Fruit fly (Drosophila melanogaster) whole organism, wandering third instar larva: Measurements from ENCODE around the gene bowl.

ENCODE experiments used
- Abd-B ChIP-seq: fragments of >200 bp; optimal IDR thresholded peaks from 2 replicates; lab custom pipeline; 2017; ENCODE audit warnings: missing biosample characterization, missing genetic modification characterization
- CG32264 ChIP-seq: fragments of 200-800 bp; sonication (Bioruptor generic); optimal IDR thresholded peaks from 2 replicates; lab custom pipeline; 2016; ENCODE audit warnings: missing biosample characterization, missing genetic modification characterization
- CG9705 ChIP-seq: fragments of 200-800 bp; sonication (Bioruptor generic); optimal IDR thresholded peaks from 2 replicates; lab custom pipeline; 2018; ENCODE audit warnings: missing biosample characterization, mild to moderate bottlenecking, missing genetic modification characterization
- CrebA ChIP-seq: fragments of 200-800 bp; sonication (Bioruptor generic); optimal IDR thresholded peaks from 2 replicates; lab custom pipeline; 2016; ENCODE audit warnings: missing biosample characterization, mild to moderate bottlenecking, missing genetic modification characterization, borderline replicate concordance
- Dfd ChIP-seq: fragments of >200 bp; optimal IDR thresholded peaks from 2 replicates; lab custom pipeline; 2017; ENCODE audit warnings: missing biosample characterization, missing genetic modification characterization
- Dif ChIP-seq: fragments of 200-275, 200-300 bp; sonication (Bioruptor generic); optimal IDR thresholded peaks from 2 replicates; lab custom pipeline; 2018; ENCODE audit warnings: missing biosample characterization, missing genetic modification characterization; ENCODE audit not compliant: partially characterized antibody
- GATAd ChIP-seq: sonication (Bioruptor generic); optimal IDR thresholded peaks from 2 replicates; lab custom pipeline; 2016; ENCODE audit warnings: missing biosample characterization, missing genetic modification characterization
- HLH106 ChIP-seq: fragments of 200-800 bp; optimal IDR thresholded peaks from 3 replicates; lab custom pipeline; 2019; ENCODE audit warnings: missing biosample characterization, mild to moderate bottlenecking, missing genetic modification characterization, moderate library complexity
- Hnf4 ChIP-seq: fragments of 200-800 bp; sonication (Bioruptor generic); optimal IDR thresholded peaks from 2 replicates; lab custom pipeline; 2016; ENCODE audit warnings: missing biosample characterization, mild to moderate bottlenecking, missing genetic modification characterization
- Hr78 ChIP-seq: fragments of >200 bp; optimal IDR thresholded peaks from 2 replicates; lab custom pipeline; 2017; ENCODE audit warnings: missing biosample characterization, missing genetic modification characterization
- Hr83 ChIP-seq: fragments of 200-300 bp; sonication (Bioruptor generic); optimal IDR thresholded peaks from 2 replicates; lab custom pipeline; 2016; ENCODE audit warnings: missing biosample characterization, mild to moderate bottlenecking, missing genetic modification characterization, moderate library complexity; ENCODE audit not compliant: poor library complexity, severe bottlenecking
- Jra ChIP-seq: sonication (Bioruptor generic); optimal IDR thresholded peaks from 2 replicates; lab custom pipeline; 2016; ENCODE audit warnings: missing biosample characterization, missing genetic modification characterization
- Mio ChIP-seq: sonication (Bioruptor generic); optimal IDR thresholded peaks from 2 replicates; lab custom pipeline; 2016; ENCODE audit warnings: missing biosample characterization, missing genetic modification characterization
- Myc ChIP-seq: fragments of >200 bp; optimal IDR thresholded peaks from 2 replicates; lab custom pipeline; 2017
- N ChIP-seq: fragments of >200 bp; optimal IDR thresholded peaks from 2 replicates; lab custom pipeline; 2018; ENCODE audit warnings: missing biosample characterization, missing external identifiers, missing genetic modification characterization
- OdsH ChIP-seq: fragments of 200-800 bp; sonication (Bioruptor generic); optimal IDR thresholded peaks from 2 replicates; lab custom pipeline; 2016; ENCODE audit warnings: missing biosample characterization, mild to moderate bottlenecking, missing genetic modification characterization
- Rel ChIP-seq, 2 experiments: fragments of 200-800 bp; sonication (Bioruptor generic) in 1 of 2; optimal IDR thresholded peaks; 2 replicates in 1 of 2; 3 replicates in 1 of 2; lab custom pipeline; 2016 to 2019; ENCODE audit warnings: mild to moderate bottlenecking in 2 of 2, missing biosample characterization in 2 of 2, missing genetic modification characterization in 2 of 2, moderate library complexity in 1 of 2
- Sp1 ChIP-seq: fragments of 200-800 bp; sonication (Bioruptor generic); optimal IDR thresholded peaks from 3 replicates; lab custom pipeline; 2019; ENCODE audit warnings: missing biosample characterization, mild to moderate bottlenecking, missing genetic modification characterization, moderate library complexity
- Vsx2 ChIP-seq: fragments of 200-300, 225-300 bp; sonication (Bioruptor generic); optimal IDR thresholded peaks from 2 replicates; lab custom pipeline; 2018; ENCODE audit warnings: missing biosample characterization, missing genetic modification characterization; ENCODE audit not compliant: partially characterized antibody
- br ChIP-seq: fragments of 200-800 bp; sonication (Bioruptor generic); optimal IDR thresholded peaks from 2 replicates; lab custom pipeline; 2016; ENCODE audit warnings: missing biosample characterization, missing genetic modification characterization
- brk ChIP-seq: fragments of 200-800 bp; sonication (Bioruptor generic); optimal IDR thresholded peaks from 2 replicates; lab custom pipeline; 2016; ENCODE audit warnings: missing biosample characterization, mild to moderate bottlenecking, missing genetic modification characterization
- dl ChIP-seq, 2 experiments: fragments of 175-275, 200-275 bp in 1 of 2; fragments of 200-275 bp in 1 of 2; sonication (Bioruptor generic); optimal IDR thresholded peaks; lab custom pipeline; 2018; ENCODE audit warnings: mild to moderate bottlenecking in 2 of 2, missing biosample characterization in 2 of 2, missing genetic modification characterization in 2 of 2, moderate library complexity in 2 of 2; ENCODE audit not compliant: partially characterized antibody in 2 of 2, insufficient read depth in 1 of 2
- dmrt93B ChIP-seq: fragments of 200-800 bp; sonication (Bioruptor generic); optimal IDR thresholded peaks from 2 replicates; lab custom pipeline; 2018; ENCODE audit warnings: missing biosample characterization, mild to moderate bottlenecking, missing genetic modification characterization
- dsf ChIP-seq: sonication (Bioruptor generic); optimal IDR thresholded peaks from 2 replicates; lab custom pipeline; 2016; ENCODE audit warnings: missing biosample characterization, missing genetic modification characterization, borderline replicate concordance
- ey ChIP-seq: fragments of 200-800 bp; sonication (Bioruptor generic); optimal IDR thresholded peaks from 2 replicates; lab custom pipeline; 2016; ENCODE audit warnings: missing biosample characterization, missing genetic modification characterization
- foxo ChIP-seq, 2 experiments: fragments of 200-800 bp; sonication (Bioruptor generic); optimal IDR thresholded peaks; 2 replicates in 1 of 2; 3 replicates in 1 of 2; lab custom pipeline; 2016 to 2017; ENCODE audit warnings: missing biosample characterization in 2 of 2, missing genetic modification characterization in 2 of 2
- fru ChIP-seq: fragments of 200-800 bp; sonication (Bioruptor generic); optimal IDR thresholded peaks from 3 replicates; lab custom pipeline; 2016; ENCODE audit warnings: missing biosample characterization, mild to moderate bottlenecking, missing genetic modification characterization
- h ChIP-seq: fragments of 200-800 bp; sonication (Bioruptor generic); optimal IDR thresholded peaks from 3 replicates; lab custom pipeline; 2016; ENCODE audit warnings: missing biosample characterization, mild to moderate bottlenecking, missing genetic modification characterization
- jim ChIP-seq: fragments of 175-275, 200-325 bp; sonication (Bioruptor generic); optimal IDR thresholded peaks from 2 replicates; lab custom pipeline; 2016; ENCODE audit warnings: missing biosample characterization, mild to moderate bottlenecking, missing genetic modification characterization
- lola ChIP-seq: fragments of >200 bp; optimal IDR thresholded peaks from 2 replicates; lab custom pipeline; 2017; ENCODE audit warnings: missing biosample characterization, missing genetic modification characterization
- pan ChIP-seq: fragments of >200 bp; optimal IDR thresholded peaks from 2 replicates; lab custom pipeline; 2017
- psq ChIP-seq: fragments of 200-800 bp; sonication (Bioruptor generic); optimal IDR thresholded peaks from 3 replicates; lab custom pipeline; 2017; ENCODE audit warnings: missing biosample characterization, mild to moderate bottlenecking, missing genetic modification characterization, moderate library complexity
- rgr ChIP-seq: fragments of 200-800 bp; sonication (Bioruptor generic); optimal IDR thresholded peaks from 3 replicates; lab custom pipeline; 2016; ENCODE audit warnings: missing biosample characterization, mild to moderate bottlenecking, missing genetic modification characterization
- sage ChIP-seq: fragments of 200-800 bp; sonication (Bioruptor generic); optimal IDR thresholded peaks from 2 replicates; lab custom pipeline; 2016; ENCODE audit warnings: missing biosample characterization, mild to moderate bottlenecking, missing genetic modification characterization
- sv ChIP-seq: fragments of 200-800 bp; sonication (Bioruptor generic); optimal IDR thresholded peaks from 3 replicates; lab custom pipeline; 2016; ENCODE audit warnings: missing biosample characterization, missing genetic modification characterization
- tai ChIP-seq: sonication (Bioruptor generic); optimal IDR thresholded peaks from 2 replicates; lab custom pipeline; 2016; ENCODE audit warnings: missing biosample characterization, missing genetic modification characterization
- usp ChIP-seq: fragments of >200 bp; optimal IDR thresholded peaks from 2 replicates; lab custom pipeline; 2017; ENCODE audit warnings: missing biosample characterization, missing genetic modification characterization
- woc ChIP-seq: sonication (Bioruptor generic); optimal IDR thresholded peaks from 2 replicates; lab custom pipeline; 2016; ENCODE audit warnings: missing biosample characterization, mild to moderate bottlenecking, missing genetic modification characterization

Gene bowl

DNA sequence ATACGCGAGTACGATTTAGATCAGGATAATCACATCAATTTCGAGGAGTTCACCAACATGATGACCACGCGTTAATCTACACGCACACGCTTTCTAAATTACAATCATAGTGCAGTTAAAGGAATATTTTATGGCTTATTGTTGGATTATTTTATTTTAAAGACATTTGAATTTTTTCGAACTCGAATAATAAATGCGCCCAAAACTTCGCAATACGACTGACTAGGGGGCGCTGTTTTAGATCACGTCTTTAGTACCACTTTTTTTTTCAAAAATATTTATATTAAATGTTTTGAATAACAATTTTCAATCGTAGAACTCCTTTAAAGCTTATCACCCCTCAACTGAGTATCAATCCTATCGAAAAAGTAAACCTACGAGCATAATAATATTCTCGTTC lies 13.9 kb downstream of the bowl start:
- TF ChIP-seq Myc (lab: Kevin White, UChicago) = peak; percentile 48
- no peak for TF ChIP-seq CG9705 (GFP tag; lab: Kevin White, UChicago)

DNA sequence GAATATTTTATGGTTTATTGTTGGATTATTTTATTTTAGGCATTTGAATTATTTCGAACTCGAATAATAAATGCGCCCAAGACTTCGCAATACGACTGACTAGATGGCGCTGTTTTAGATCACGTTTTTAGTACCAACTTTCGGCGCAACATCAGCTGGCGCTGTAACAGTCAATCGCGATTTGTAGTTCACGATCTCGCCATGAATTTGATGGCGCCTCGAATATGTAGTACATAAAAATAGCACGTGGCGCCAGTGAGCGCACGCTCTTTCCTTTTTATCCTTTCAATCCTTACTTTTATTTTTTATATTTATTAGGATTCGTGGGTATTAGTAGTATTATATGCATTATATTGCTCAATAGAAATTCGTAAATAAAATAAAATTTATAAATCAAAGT lies 14.7 kb downstream of the bowl start:
- no peak for TF ChIP-seq Hr78
- peak; percentile 43 for TF ChIP-seq dmrt93B (GFP tag; lab: Kevin White, UChicago)
- peak in 1 of 2 experiments; percentile 77 for TF ChIP-seq foxo (GFP tag; optimal IDR thresholded peaks at IDR 0.05; lab: Kevin White, UChicago)
- no peak for TF ChIP-seq usp (GFP tag; lab: Kevin White, UChicago)
- TF ChIP-seq woc (GFP tag; lab: Kevin White, UChicago) = no peak
- TF ChIP-seq pan = no peak
- TF ChIP-seq Rel (GFP tag; optimal IDR thresholded peaks at IDR 0.05; lab: Kevin White, UChicago) = no peak
- peak; percentile 3 for TF ChIP-seq Rel (tag; optimal IDR thresholded peaks at IDR 0.05; lab: Kevin White, UChicago)
- TF ChIP-seq Mio (GFP tag; lab: Kevin White, UChicago) = no peak
- peak; percentile 71 for TF ChIP-seq h
- TF ChIP-seq Dfd = no peak
- TF ChIP-seq OdsH (GFP tag; lab: Kevin White, UChicago) = peak; percentile 83
- no peak for TF ChIP-seq CrebA (GFP tag; lab: Kevin White, UChicago)
- peak; percentile 21 for TF ChIP-seq Sp1 (GFP tag; lab: Kevin White, UChicago)
- peak; percentile 8 for TF ChIP-seq sv
- TF ChIP-seq psq (GFP tag; lab: Kevin White, UChicago) = peak; percentile 67
- TF ChIP-seq rgr (GFP tag; lab: Kevin White, UChicago) = peak; percentile 76
- peak; percentile 63 for TF ChIP-seq HLH106 (tag; lab: Kevin White, UChicago)
- peak; percentile 14 for TF ChIP-seq fru (GFP tag; lab: Kevin White, UChicago)
- peak; percentile 60 for TF ChIP-seq GATAd (GFP tag; lab: Kevin White, UChicago)
- TF ChIP-seq sage (GFP tag; lab: Kevin White, UChicago) = no peak
- TF ChIP-seq CG32264 (GFP tag; lab: Kevin White, UChicago) = no peak
- peak; percentile 15 for TF ChIP-seq jim
- TF ChIP-seq ey (GFP tag; lab: Kevin White, UChicago) = peak; percentile 70
- TF ChIP-seq dsf (GFP tag; lab: Kevin White, UChicago) = peak; percentile 40
- no peak for TF ChIP-seq N (GFP tag; lab: Kevin White, UChicago)
- peak; percentile 86 for TF ChIP-seq br (GFP tag; lab: Kevin White, UChicago)
- TF ChIP-seq Jra (GFP tag; lab: Kevin White, UChicago) = peak; percentile 51
- TF ChIP-seq Hnf4 = peak; percentile 80
- no peak for TF ChIP-seq Dif (GFP tag; lab: Kevin White, UChicago)
- TF ChIP-seq Myc (lab: Kevin White, UChicago) = peak; percentile 95
- TF ChIP-seq CG9705 (GFP tag; lab: Kevin White, UChicago) = no peak
- no peak for TF ChIP-seq dl (GFP tag; optimal IDR thresholded peaks at IDR 0.05; lab: Kevin White, UChicago; ENCODE audit: insufficient read depth in 1 of 2, partially characterized antibody in 2 of 2)
- peak; percentile 60 for TF ChIP-seq Hr83 (GFP tag; lab: Kevin White, UChicago)
- peak; percentile 11 for TF ChIP-seq brk (GFP tag; lab: Kevin White, UChicago)
- peak; percentile 91 for TF ChIP-seq tai
- no peak for TF ChIP-seq Abd-B (GFP tag; lab: Kevin White, UChicago)
- TF ChIP-seq Vsx2 (GFP tag; lab: Kevin White, UChicago) = no peak
- no peak for TF ChIP-seq lola
- TF ChIP-seq, all 38 proteins: peak for 22

DNA sequence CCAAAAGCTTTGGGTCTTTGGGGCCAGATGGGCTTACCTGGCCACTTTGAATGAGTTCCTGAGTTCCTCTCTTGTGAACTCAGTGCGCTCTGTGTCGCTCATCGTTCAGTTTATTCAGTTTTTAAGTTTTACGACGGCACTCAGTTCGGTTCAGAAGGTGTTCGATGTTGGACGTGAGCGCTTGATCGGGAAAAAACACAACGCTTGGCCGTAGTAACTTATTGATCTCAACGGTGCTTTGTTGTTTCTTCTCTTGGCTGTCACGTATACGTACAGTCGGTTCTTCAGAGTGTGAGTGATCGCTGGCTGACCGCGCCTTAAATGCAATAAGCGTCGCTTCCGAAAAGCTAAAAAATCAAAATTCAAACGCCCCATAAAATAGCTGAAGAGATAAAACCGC lies 15.5 kb downstream of the bowl start, which contains the start of gene bark:
bark (plus strand) TSS at position 140 of the 400 bp plus-strand sequence.
- TF ChIP-seq h = peak; percentile 66
- no peak for TF ChIP-seq dsf (GFP tag; lab: Kevin White, UChicago)
- peak; percentile 49 for TF ChIP-seq rgr (GFP tag; lab: Kevin White, UChicago)
- peak; percentile 51 for TF ChIP-seq Jra (GFP tag; lab: Kevin White, UChicago)
- TF ChIP-seq Dfd = no peak
- TF ChIP-seq foxo (GFP tag; optimal IDR thresholded peaks at IDR 0.05; lab: Kevin White, UChicago) = peak; percentile 30 to 77
- TF ChIP-seq Hnf4 = peak; percentile 55
- no peak for TF ChIP-seq GATAd (GFP tag; lab: Kevin White, UChicago)
- no peak for TF ChIP-seq HLH106 (tag; lab: Kevin White, UChicago)
- no peak for TF ChIP-seq N (GFP tag; lab: Kevin White, UChicago)
- TF ChIP-seq Dif (GFP tag; lab: Kevin White, UChicago) = peak; percentile 99
- TF ChIP-seq CrebA (GFP tag; lab: Kevin White, UChicago) = peak; percentile 76
- no peak for TF ChIP-seq Hr78
- no peak for TF ChIP-seq usp (GFP tag; lab: Kevin White, UChicago)
- peak; percentile 67 for TF ChIP-seq br (GFP tag; lab: Kevin White, UChicago)
- peak; percentile 46 for TF ChIP-seq Sp1 (GFP tag; lab: Kevin White, UChicago)
- no peak for TF ChIP-seq sage (GFP tag; lab: Kevin White, UChicago)
- no peak for TF ChIP-seq pan
- no peak for TF ChIP-seq sv
- TF ChIP-seq fru (GFP tag; lab: Kevin White, UChicago) = peak; percentile 99
- no peak for TF ChIP-seq Mio (GFP tag; lab: Kevin White, UChicago)
- TF ChIP-seq tai = no peak
- TF ChIP-seq woc (GFP tag; lab: Kevin White, UChicago) = no peak
- peak; percentile 86 for TF ChIP-seq Hr83 (GFP tag; lab: Kevin White, UChicago)
- TF ChIP-seq OdsH (GFP tag; lab: Kevin White, UChicago) = peak; percentile 43
- peak; percentile 32 for TF ChIP-seq psq (GFP tag; lab: Kevin White, UChicago)
- TF ChIP-seq dmrt93B (GFP tag; lab: Kevin White, UChicago) = no peak
- TF ChIP-seq CG32264 (GFP tag; lab: Kevin White, UChicago) = no peak
- peak; percentile 53 for TF ChIP-seq jim
- TF ChIP-seq Abd-B (GFP tag; lab: Kevin White, UChicago) = no peak
- peak; percentile 3 for TF ChIP-seq brk (GFP tag; lab: Kevin White, UChicago)
- peak; percentile 94 for TF ChIP-seq Vsx2 (GFP tag; lab: Kevin White, UChicago)
- peak; percentile 50 for TF ChIP-seq Rel (GFP tag; optimal IDR thresholded peaks at IDR 0.05; lab: Kevin White, UChicago)
- TF ChIP-seq Rel (tag; optimal IDR thresholded peaks at IDR 0.05; lab: Kevin White, UChicago) = peak; percentile 84
- no peak for TF ChIP-seq Myc (lab: Kevin White, UChicago)
- TF ChIP-seq lola = no peak
- TF ChIP-seq CG9705 (GFP tag; lab: Kevin White, UChicago) = no peak
- TF ChIP-seq ey (GFP tag; lab: Kevin White, UChicago) = no peak
